Worm (Caenorhabditis elegans) whole organism, midembryonic: Measurements from ENCODE around the gene frm-2.

Source experiments
- flt-1 ChIP-seq: fragments of 200-800 bp; sonication (Bioruptor generic); IDR thresholded peaks from 2 replicates; pipeline ENCODE4 v1.3.6; 2022; ENCODE audit warnings: missing genetic modification characterization, missing compliant biosample characterization
- med-1 ChIP-seq: sonication (generic microtip); optimal IDR thresholded peaks from 2 replicates; lab custom pipeline; 2017; ENCODE audit warnings: missing genetic modification characterization, mild to moderate bottlenecking, missing compliant biosample characterization, antibody characterized with exemption, missing genetic modification reagents; ENCODE audit not compliant: insufficient read depth

DNA sequence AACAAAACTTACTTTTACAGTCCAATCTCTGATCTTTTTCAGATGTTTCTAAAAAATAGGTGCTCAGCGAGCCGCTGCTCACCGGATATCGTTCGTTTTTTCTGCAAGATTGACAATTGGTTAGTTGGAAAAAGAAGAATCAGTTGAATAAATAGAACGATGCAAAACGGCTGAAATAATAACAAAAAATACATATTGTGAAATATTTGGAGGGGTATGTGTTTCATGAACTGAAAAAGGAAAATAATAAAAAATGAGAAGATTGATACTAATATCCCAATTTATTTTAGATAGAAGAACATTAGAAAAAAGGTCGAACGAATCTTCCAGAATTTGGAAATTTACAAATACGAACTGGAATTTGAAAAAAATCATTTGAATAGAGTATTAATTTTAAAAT is at the start of gene frm-2:
- TF ChIP-seq med-1 (GFP tag; lab: Kevin White, UChicago), result no peak
- no peak for TF ChIP-seq flt-1 (GFP tag; lab: Robert Waterston, UW)
